Fruit fly (Drosophila melanogaster): ENCODE data around the gene CG34250.

CG34250 gene

DNA sequence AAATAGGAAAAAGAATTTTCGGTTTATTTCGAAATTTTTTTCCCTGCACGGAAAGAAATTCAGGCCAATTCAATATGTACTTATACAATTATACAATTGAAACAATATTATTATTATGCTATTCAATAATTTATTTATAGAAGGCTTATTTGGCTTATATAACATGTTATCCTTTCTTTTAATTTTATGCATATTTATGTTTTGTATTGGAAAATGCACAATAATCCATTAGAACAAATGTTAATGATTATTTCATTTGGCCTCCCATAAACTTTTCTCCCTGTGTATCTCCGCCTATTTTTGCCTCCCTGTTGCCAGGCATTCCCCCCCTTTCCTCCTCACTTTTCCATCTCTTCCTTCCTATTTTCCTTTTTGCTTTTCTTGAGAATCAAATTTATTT, 28.1 kb upstream of the CG34250 start (continued):
- TF ChIP-seq MESR4 (GFP tag; optimal IDR thresholded peaks at IDR 0.05) (no peak), pan (optimal IDR thresholded peaks at IDR 0.05) (no peak), pan (GFP tag; optimal IDR thresholded peaks at IDR 0.05 in 1 of 2, IDR thresholded peaks at IDR 0.05 in 1 of 2) (peak in 1 of 2 experiments; percentile 28), CG11695 (GFP tag; IDR thresholded peaks at IDR 0.05) (peak; percentile 47; the same call in 1 of the 3 replicates), lmd (GFP tag; IDR thresholded peaks at IDR 0.05) (no peak; the same call in none of the 2 replicates), CHES-1-like (GFP tag; optimal IDR thresholded peaks at IDR 0.05) (no peak), PHDP (tag; optimal IDR thresholded peaks at IDR 0.05) (peak; percentile 35), CG10654 (GFP tag; optimal IDR thresholded peaks at IDR 0.05) (no peak), Hand (GFP tag; optimal IDR thresholded peaks at IDR 0.05) (peak; percentile 41), Sin3A (optimal IDR thresholded peaks at IDR 0.05) (no peak), Abd-B (GFP tag; optimal IDR thresholded peaks at IDR 0.05) (no peak), slbo (GFP tag; IDR thresholded peaks at IDR 0.05) (peak; percentile 52), CG8281 (tag; optimal IDR thresholded peaks at IDR 0.05) (no peak), so (GFP tag; IDR thresholded peaks at IDR 0.05) (0 out of 3 replicates have a peak, but pooled peaks have one; percentile 12), CG15514 (GFP tag; optimal IDR thresholded peaks at IDR 0.05) (peak; percentile 18), CG10267 (tag; optimal IDR thresholded peaks at IDR 0.05) (peak; percentile 15), eyg (GFP tag; optimal IDR thresholded peaks at IDR 0.05) (no peak), zf30C (GFP tag; optimal IDR thresholded peaks at IDR 0.05) (peak; percentile 1), Hr51 (GFP tag; optimal IDR thresholded peaks at IDR 0.05) (peak in 1 of 2 experiments; percentile 25), Sox102F (GFP tag; optimal IDR thresholded peaks at IDR 0.05) (peak; percentile 12), CG9727 (GFP tag; optimal IDR thresholded peaks at IDR 0.05) (peak; percentile 54), CG32772 (GFP tag; IDR thresholded peaks at IDR 0.05) (0 out of 2 replicates have a peak, but pooled peaks have one; percentile 27), ATbp (GFP tag; optimal IDR thresholded peaks at IDR 0.05) (peak; percentile 17), Myb (GFP tag; optimal IDR thresholded peaks at IDR 0.05) (no peak), Blimp-1 (GFP tag; optimal IDR thresholded peaks at IDR 0.05) (peak; percentile 7), Hmr (GFP tag; optimal IDR thresholded peaks at IDR 0.05) (peak; percentile 70), Dek (tag; optimal IDR thresholded peaks at IDR 0.05) (peak; percentile 19), chn (GFP tag; optimal IDR thresholded peaks at IDR 0.05) (no peak), CG11247 (GFP tag; IDR thresholded peaks at IDR 0.05) (no peak), Hr3 (GFP tag; optimal IDR thresholded peaks at IDR 0.05) (peak; percentile 14), Sox100B (GFP tag; optimal IDR thresholded peaks at IDR 0.05) (peak; percentile 35), E2f1 (GFP tag; IDR thresholded peaks at IDR 0.05) (0 out of 2 replicates have a peak, but pooled peaks have one; percentile 9), br (optimal IDR thresholded peaks at IDR 0.05) (no peak), kah (GFP tag; optimal IDR thresholded peaks at IDR 0.05) (no peak), CG10979 (tag; optimal IDR thresholded peaks at IDR 0.05) (peak; percentile 7), CG13424 (tag; optimal IDR thresholded peaks at IDR 0.05) (peak; percentile 44), Rfx (GFP tag; IDR thresholded peaks at IDR 0.05) (0 out of 2 replicates have a peak, but pooled peaks have one; percentile 17), vfl (GFP tag; optimal IDR thresholded peaks at IDR 0.05) (no peak), CG6689 (GFP tag; IDR thresholded peaks at IDR 0.05) (peak; percentile 38), CG9215 (GFP tag; IDR thresholded peaks at IDR 0.05) (peak; percentile 16; the same call in 1 of the 2 replicates), tio (GFP tag; optimal IDR thresholded peaks at IDR 0.05) (peak; percentile 19), CG15269 (tag; optimal IDR thresholded peaks at IDR 0.05) (peak; percentile 17), CG16815 (GFP tag; optimal IDR thresholded peaks at IDR 0.05) (no peak), CG17361 (GFP tag; IDR thresholded peaks at IDR 0.05) (peak; percentile 55; the same call in 2 of the 3 replicates), CG4424 (GFP tag; optimal IDR thresholded peaks at IDR 0.05) (peak; percentile 17), dysf (GFP tag; IDR thresholded peaks at IDR 0.05) (peak; percentile 47; the same call in 1 of the 3 replicates), CG31441 (GFP tag; IDR thresholded peaks at IDR 0.05) (peak; percentile 31; the same call in 1 of the 2 replicates), CG18262 (tag; optimal IDR thresholded peaks at IDR 0.05) (peak; percentile 29), gcm (GFP tag; optimal IDR thresholded peaks at IDR 0.05) (no peak), lab (GFP tag; optimal IDR thresholded peaks at IDR 0.05) (peak; percentile 68)
